Worm (Caenorhabditis elegans): Measurements from ENCODE around the gene T13C2.3.

Gene T13C2.3

ce11 chrII:6788672-6789298 is at the start of gene T13C2.3:
Gene T13C2.3 (plus strand): TSS chrII:6789248.
- TF ChIP-seq unc-62 (GFP tag; optimal IDR thresholded peaks at IDR 0.05) (no peak), elt-2 (tag; optimal IDR thresholded peaks at IDR 0.05) (no peak), nhr-12 (tag; optimal IDR thresholded peaks at IDR 0.05) (no peak), daf-12 (tag; optimal IDR thresholded peaks at IDR 0.05) (no peak), ztf-11 (tag; optimal IDR thresholded peaks at IDR 0.05) (no peak), jun-1 (tag; optimal IDR thresholded peaks at IDR 0.05) (no peak), nhr-25 (tag; optimal IDR thresholded peaks at IDR 0.05) (no peak), pqm-1 (tag; optimal IDR thresholded peaks at IDR 0.05) (no peak)

- TF ChIP-seq nhr-43 (tag; optimal IDR thresholded peaks at IDR 0.05; ENCODE audit: poor library complexity, severe bottlenecking) (peak; percentile 54), mml-1 (tag; optimal IDR thresholded peaks at IDR 0.05) (no peak), tbx-2 (tag; optimal IDR thresholded peaks at IDR 0.05) (no peak), ceh-82 (tag; optimal IDR thresholded peaks at IDR 0.05) (no peak), snpc-4 (tag; optimal IDR thresholded peaks at IDR 0.05) (no peak), pqm-1 (tag; optimal IDR thresholded peaks at IDR 0.05) (peak; percentile 49), nhr-67 (tag; optimal IDR thresholded peaks at IDR 0.05) (no peak), unc-62 (GFP tag; optimal IDR thresholded peaks at IDR 0.05) (no peak), unc-39 (tag; optimal IDR thresholded peaks at IDR 0.05) (no peak), zag-1 (tag; optimal IDR thresholded peaks at IDR 0.05) (no peak), lsy-12 (tag; optimal IDR thresholded peaks at IDR 0.05) (no peak), fos-1 (tag; optimal IDR thresholded peaks at IDR 0.05) (no peak), elt-1 (tag; optimal IDR thresholded peaks at IDR 0.05) (no peak), fkh-10 (GFP tag; optimal IDR thresholded peaks at IDR 0.05) (no peak), nhr-11 (tag; optimal IDR thresholded peaks at IDR 0.05) (no peak), nhr-237 (tag; optimal IDR thresholded peaks at IDR 0.05) (no peak), jun-1 (tag; optimal IDR thresholded peaks at IDR 0.05) (no peak), egl-5 (tag; optimal IDR thresholded peaks at IDR 0.05) (peak; percentile 61), ztf-11 (tag; optimal IDR thresholded peaks at IDR 0.05) (no peak), R02D3.7 (tag; optimal IDR thresholded peaks at IDR 0.05) (peak; percentile 12), nhr-23 (tag; optimal IDR thresholded peaks at IDR 0.05) (peak; percentile 50), hmg-11 (tag; optimal IDR thresholded peaks at IDR 0.05) (no peak), skn-1 (tag; optimal IDR thresholded peaks at IDR 0.05) (no peak), ceh-9 (tag; optimal IDR thresholded peaks at IDR 0.05) (no peak), ztf-4 (tag; optimal IDR thresholded peaks at IDR 0.05) (no peak), ama-1 (optimal IDR thresholded peaks at IDR 0.05) (no peak), ZK546.5 (tag; optimal IDR thresholded peaks at IDR 0.05) (no peak), ceh-28 (tag; optimal IDR thresholded peaks at IDR 0.05) (no peak), daf-12 (tag; optimal IDR thresholded peaks at IDR 0.05) (no peak), fkh-2 (tag; optimal IDR thresholded peaks at IDR 0.05) (no peak), mdl-1 (tag; optimal IDR thresholded peaks at IDR 0.05) (no peak), elt-2 (tag; optimal IDR thresholded peaks at IDR 0.05) (peak; percentile 37), nhr-12 (tag; optimal IDR thresholded peaks at IDR 0.05) (no peak), elt-3 (tag; optimal IDR thresholded peaks at IDR 0.05) (no peak), nfya-1 (tag; optimal IDR thresholded peaks at IDR 0.05; ENCODE audit: insufficient read depth) (peak; percentile 65), nhr-25 (tag; optimal IDR thresholded peaks at IDR 0.05) (peak; percentile 40), egl-27 (tag; optimal IDR thresholded peaks at IDR 0.05) (no peak), pha-4 (tag; optimal IDR thresholded peaks at IDR 0.05) (peak; percentile 80), sea-2 (GFP tag; optimal IDR thresholded peaks at IDR 0.05) (no peak), nhr-76 (tag; optimal IDR thresholded peaks at IDR 0.05) (no peak), lin-39 (tag; optimal IDR thresholded peaks at IDR 0.05) (no peak), ceh-16 (tag; optimal IDR thresholded peaks at IDR 0.05) (no peak), nhr-28 (tag; optimal IDR thresholded peaks at IDR 0.05) (no peak), eor-1 (tag; optimal IDR thresholded peaks at IDR 0.05) (no peak), aly-2 (tag; optimal IDR thresholded peaks at IDR 0.05) (no peak), lin-15B (tag; optimal IDR thresholded peaks at IDR 0.05) (peak; percentile 83), nhr-77 (tag; optimal IDR thresholded peaks at IDR 0.05) (no peak)
These were observed 47.6 kb upstream of the T13C2.3 start, which contains the start of gene exos-8 for ce11 chrII:6741428-6741827. Gene exos-8 (plus strand): TSS chrII:6741691.

Measured in whole organism, L3 larva.